Worm (Caenorhabditis elegans) whole organism, L2 larva: Measurements from ENCODE around the gene gcy-20.

Source experiments
- egl-27 ChIP-seq: sonication (generic microtip); optimal IDR thresholded peaks from 3 replicates; lab custom pipeline; 2017; ENCODE audit warnings: missing biosample characterization, missing genetic modification reagents, missing genetic modification characterization
- lsy-2 ChIP-seq, 2 experiments: fragments of 150-350 bp in 1 of 2; sonication (generic microtip) in 1 of 2; optimal IDR thresholded peaks; 2 replicates each; lab custom pipeline; 2014 to 2017; ENCODE audit warnings: missing biosample characterization in 2 of 2, missing genetic modification characterization in 2 of 2

- TF ChIP-seq egl-27 (no peak), lsy-2 (tag; optimal IDR thresholded peaks at IDR 0.05; lab: Kevin White, UChicago) (no peak)
Observed at ce11 chrV:16214505-16214904, 39.1 kb downstream of the gcy-20 start, which contains the start of gene F11A5.9.
